Fruit fly (Drosophila melanogaster): ENCODE measurements around the gene Tim13.

Gene Tim13

DNA sequence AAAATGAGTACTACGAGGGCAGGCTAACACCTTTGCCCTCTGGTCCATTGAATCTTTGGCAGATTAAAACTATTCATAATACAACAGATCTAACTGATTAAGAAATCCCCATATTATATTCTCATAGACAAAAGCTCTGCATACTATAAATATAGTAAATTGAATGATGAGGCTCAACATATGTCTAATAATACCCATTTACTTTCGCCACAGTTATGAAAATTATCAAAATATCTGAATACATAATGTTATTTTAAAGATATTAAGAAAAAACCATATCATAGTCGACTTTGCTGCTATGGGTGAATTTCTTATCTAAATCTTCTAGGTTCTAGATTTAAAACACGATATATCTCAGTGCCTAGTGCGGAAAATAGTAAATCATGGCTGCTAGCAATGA, 42.5 kb downstream of the Tim13 start, which contains the start of gene CG32087:
TSS of gene CG32087 (plus strand) at position 301 of the 400 bp plus-strand sequence.
- TF ChIP-seq cnc (optimal IDR thresholded peaks at IDR 0.05) (no peak), toe (GFP tag; optimal IDR thresholded peaks at IDR 0.05) (no peak), Mnt (GFP tag; optimal IDR thresholded peaks at IDR 0.05) (no peak), CG7101 (tag; optimal IDR thresholded peaks at IDR 0.05) (no peak), CG7045 (GFP tag; optimal IDR thresholded peaks at IDR 0.05) (no peak), bab1 (GFP tag; optimal IDR thresholded peaks at IDR 0.05) (no peak), ovo (GFP tag; optimal IDR thresholded peaks at IDR 0.05) (no peak), CG1620 (GFP tag; optimal IDR thresholded peaks at IDR 0.05) (no peak), CG12768 (GFP tag; optimal IDR thresholded peaks at IDR 0.05) (no peak), tj (GFP tag; optimal IDR thresholded peaks at IDR 0.05) (no peak), Hr96 (GFP tag; optimal IDR thresholded peaks at IDR 0.05) (no peak), CG14711 (tag; optimal IDR thresholded peaks at IDR 0.05) (no peak), CG33017 (tag; optimal IDR thresholded peaks at IDR 0.05) (no peak), CG11617 (GFP tag; optimal IDR thresholded peaks at IDR 0.05) (no peak), cic (GFP tag; optimal IDR thresholded peaks at IDR 0.05) (no peak)

DNA sequence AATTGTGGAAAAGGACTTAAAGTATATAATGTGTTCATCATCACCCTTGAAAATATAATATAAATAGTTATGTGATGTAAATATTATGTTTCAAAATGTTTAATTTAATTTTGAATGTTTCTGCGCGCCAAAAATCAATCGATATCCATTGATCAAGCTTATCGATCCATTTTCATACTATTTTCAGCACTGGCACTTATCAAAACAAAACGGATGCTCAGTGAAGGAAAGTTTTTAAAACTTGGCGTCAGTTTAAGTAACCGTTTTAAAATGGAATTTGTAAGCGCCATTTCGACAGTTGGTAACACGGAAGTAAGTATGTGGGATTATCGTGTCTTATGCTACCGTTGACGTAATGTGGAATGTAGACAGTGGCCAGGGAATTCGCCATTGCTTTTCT, 46.2 kb downstream of the Tim13 start, which contains the start of gene sunn:
TSS of gene sunn (plus strand) at position 202 of the 400 bp plus-strand sequence.
- TF ChIP-seq CG12768 (GFP tag; optimal IDR thresholded peaks at IDR 0.05): no peak
- TF ChIP-seq Mnt (GFP tag; optimal IDR thresholded peaks at IDR 0.05): no peak
- TF ChIP-seq toe (GFP tag; optimal IDR thresholded peaks at IDR 0.05): no peak
- peak; percentile 86 for TF ChIP-seq kay (GFP tag; ENCODE audit: borderline replicate concordance)
- TF ChIP-seq cnc (optimal IDR thresholded peaks at IDR 0.05): no peak
- TF ChIP-seq ovo (GFP tag; optimal IDR thresholded peaks at IDR 0.05): no peak
